Worm (Caenorhabditis elegans): ENCODE data around the gene C47G2.4.

Gene C47G2.4

ce11 chrII:11246506-11246905 is 46.9 kb downstream of the C47G2.4 start:
- no peak for TF ChIP-seq ztf-23 (GFP tag; IDR thresholded peaks at IDR 0.05)
- TF ChIP-seq klf-2 (GFP tag; conservative IDR thresholded peaks at IDR 0.05): no peak
- no peak for TF ChIP-seq flt-1 (GFP tag; IDR thresholded peaks at IDR 0.05)
- TF ChIP-seq cog-1 (tag; optimal IDR thresholded peaks at IDR 0.05): no peak
- TF ChIP-seq T22C8.4 (GFP tag; IDR thresholded peaks at IDR 0.05): no peak
- TF ChIP-seq tab-1 (GFP tag; IDR thresholded peaks at IDR 0.05): no peak
- TF ChIP-seq ref-1 (GFP tag; conservative IDR thresholded peaks at IDR 0.05): no peak
- no peak for TF ChIP-seq ztf-29 (GFP tag; IDR thresholded peaks at IDR 0.05)
- no peak for TF ChIP-seq med-1 (GFP tag; optimal IDR thresholded peaks at IDR 0.05; ENCODE audit: insufficient read depth)

- TF ChIP-seq ztf-29 (GFP tag; IDR thresholded peaks at IDR 0.05) (no peak), cog-1 (tag; optimal IDR thresholded peaks at IDR 0.05) (no peak), ref-1 (GFP tag; conservative IDR thresholded peaks at IDR 0.05) (no peak), T22C8.4 (GFP tag; IDR thresholded peaks at IDR 0.05) (no peak), ztf-23 (GFP tag; IDR thresholded peaks at IDR 0.05) (no peak), tab-1 (GFP tag; IDR thresholded peaks at IDR 0.05) (no peak), klf-2 (GFP tag; conservative IDR thresholded peaks at IDR 0.05) (no peak), med-1 (GFP tag; optimal IDR thresholded peaks at IDR 0.05; ENCODE audit: insufficient read depth) (no peak), flt-1 (GFP tag; IDR thresholded peaks at IDR 0.05) (no peak)
These were observed 50.5 kb downstream of the C47G2.4 start for ce11 chrII:11242918-11243317.

ce11 chrII:11241497-11241896 is 51.9 kb downstream of the C47G2.4 start:
- TF ChIP-seq klf-2 (GFP tag; conservative IDR thresholded peaks at IDR 0.05) (no peak), T22C8.4 (GFP tag; IDR thresholded peaks at IDR 0.05) (no peak), ref-1 (GFP tag; conservative IDR thresholded peaks at IDR 0.05) (no peak), med-1 (GFP tag; optimal IDR thresholded peaks at IDR 0.05; ENCODE audit: insufficient read depth) (no peak), tab-1 (GFP tag; IDR thresholded peaks at IDR 0.05) (no peak), cog-1 (tag; optimal IDR thresholded peaks at IDR 0.05) (no peak), ztf-23 (GFP tag; IDR thresholded peaks at IDR 0.05) (no peak), flt-1 (GFP tag; IDR thresholded peaks at IDR 0.05) (no peak)

ce11 chrII:11240963-11241362 is 52.4 kb downstream of the C47G2.4 start:
- TF ChIP-seq ztf-23 (GFP tag; IDR thresholded peaks at IDR 0.05): no peak
- no peak for TF ChIP-seq med-1 (GFP tag; optimal IDR thresholded peaks at IDR 0.05; ENCODE audit: insufficient read depth)
- TF ChIP-seq ref-1 (GFP tag; conservative IDR thresholded peaks at IDR 0.05): no peak
- no peak for TF ChIP-seq T22C8.4 (GFP tag; IDR thresholded peaks at IDR 0.05)
- TF ChIP-seq ztf-29 (GFP tag; IDR thresholded peaks at IDR 0.05): no peak
- TF ChIP-seq klf-2 (GFP tag; conservative IDR thresholded peaks at IDR 0.05): no peak
- no peak for TF ChIP-seq cog-1 (tag; optimal IDR thresholded peaks at IDR 0.05)
- no peak for TF ChIP-seq tab-1 (GFP tag; IDR thresholded peaks at IDR 0.05)
- no peak for TF ChIP-seq flt-1 (GFP tag; IDR thresholded peaks at IDR 0.05)
